Worm (Caenorhabditis elegans) whole organism, mixed stage, embryonic: ENCODE results near the gene swt-2.

ENCODE experiments used
- M03D4.4 ChIP-seq: sonication (generic microtip); optimal IDR thresholded peaks from 2 replicates; lab custom pipeline; 2017; ENCODE audit warnings: mild to moderate bottlenecking, missing genetic modification characterization, missing compliant biosample characterization
- bed-3 ChIP-seq: fragments of 200-800 bp; sonication (Bioruptor generic); optimal IDR thresholded peaks from 3 replicates; lab custom pipeline; 2018; ENCODE audit warnings: mild to moderate bottlenecking, missing genetic modification characterization, moderate library complexity, missing compliant biosample characterization
- ceh-43 ChIP-seq: fragments of 200-800 bp; sonication (Bioruptor generic); optimal IDR thresholded peaks from 2 replicates; lab custom pipeline; 2018; ENCODE audit warnings: mild to moderate bottlenecking, missing genetic modification characterization, moderate library complexity, missing compliant biosample characterization
- ces-1 ChIP-seq: fragments of 150-350 bp; optimal IDR thresholded peaks from 2 replicates; lab custom pipeline; 2014; ENCODE audit warnings: missing biosample characterization, missing genetic modification reagents, missing genetic modification characterization
- cnd-1 ChIP-seq: fragments of 200-800 bp; sonication (Bioruptor generic); optimal IDR thresholded peaks from 2 replicates; lab custom pipeline; 2018; ENCODE audit warnings: mild to moderate bottlenecking, missing genetic modification characterization, missing compliant biosample characterization
- drap-1 ChIP-seq: fragments of 200-800 bp; sonication (Bioruptor generic); optimal IDR thresholded peaks from 3 replicates; lab custom pipeline; 2018; ENCODE audit warnings: mild to moderate bottlenecking, missing genetic modification characterization, missing compliant biosample characterization
- elt-1 ChIP-seq: sonication (generic microtip); optimal IDR thresholded peaks from 2 replicates; lab custom pipeline; 2017; ENCODE audit warnings: missing genetic modification characterization, mild to moderate bottlenecking, missing compliant biosample characterization, antibody characterized with exemption, moderate library complexity, borderline replicate concordance; ENCODE audit not compliant: insufficient read depth
- elt-3 ChIP-seq: fragments of 150-350 bp; optimal IDR thresholded peaks from 2 replicates; lab custom pipeline; 2014; ENCODE audit warnings: missing biosample characterization, missing genetic modification characterization
- ham-2 ChIP-seq: fragments of 200-800 bp; sonication (Bioruptor generic); optimal IDR thresholded peaks from 2 replicates; lab custom pipeline; 2018; ENCODE audit warnings: mild to moderate bottlenecking, missing genetic modification characterization, missing compliant biosample characterization
- hlh-1 ChIP-seq: fragments of 150-350 bp; optimal IDR thresholded peaks from 2 replicates; lab custom pipeline; 2014; ENCODE audit warnings: missing biosample characterization, missing genetic modification reagents, missing genetic modification characterization
- lin-13 ChIP-seq: fragments of 150-350 bp; optimal IDR thresholded peaks from 2 replicates; lab custom pipeline; 2014; ENCODE audit warnings: missing biosample characterization, missing genetic modification characterization
- lin-32 ChIP-seq: fragments of 200-800 bp; sonication (Bioruptor generic); optimal IDR thresholded peaks from 2 replicates; lab custom pipeline; 2018; ENCODE audit warnings: mild to moderate bottlenecking, missing genetic modification characterization, missing compliant biosample characterization
- lsy-2 ChIP-seq: fragments of 150-350 bp; optimal IDR thresholded peaks from 2 replicates; lab custom pipeline; 2014; ENCODE audit warnings: missing biosample characterization, missing genetic modification characterization
- mep-1 ChIP-seq: fragments of 150-350 bp; optimal IDR thresholded peaks from 2 replicates; lab custom pipeline; 2017; ENCODE audit warnings: missing biosample characterization, missing genetic modification reagents, missing genetic modification characterization, inconsistent platforms
- mls-2 ChIP-seq: sonication (generic microtip); optimal IDR thresholded peaks from 2 replicates; lab custom pipeline; 2016; ENCODE audit warnings: mild to moderate bottlenecking, missing genetic modification characterization, moderate library complexity, missing compliant biosample characterization
- nhr-12 ChIP-seq: fragments of 150-350 bp; optimal IDR thresholded peaks from 2 replicates; lab custom pipeline; 2014; ENCODE audit warnings: missing biosample characterization, missing genetic modification characterization
- nhr-2 ChIP-seq: fragments of 150-350 bp; optimal IDR thresholded peaks from 2 replicates; lab custom pipeline; 2014; ENCODE audit warnings: missing biosample characterization, missing genetic modification characterization
- nhr-237 ChIP-seq: fragments of 150-350 bp; optimal IDR thresholded peaks from 2 replicates; lab custom pipeline; 2014; ENCODE audit warnings: missing biosample characterization, missing genetic modification characterization
- nhr-28 ChIP-seq: fragments of 150-350 bp; optimal IDR thresholded peaks from 2 replicates; lab custom pipeline; 2014; ENCODE audit warnings: missing biosample characterization, missing genetic modification characterization
- nhr-76 ChIP-seq: sonication (generic microtip); optimal IDR thresholded peaks from 2 replicates; lab custom pipeline; 2017; ENCODE audit warnings: missing biosample characterization, missing genetic modification characterization
- sem-2 ChIP-seq: fragments of 200-800 bp; sonication (Bioruptor generic); optimal IDR thresholded peaks from 2 replicates; lab custom pipeline; 2018; ENCODE audit warnings: mild to moderate bottlenecking, missing genetic modification characterization, missing compliant biosample characterization
- sptf-1 ChIP-seq: sonication (generic microtip); optimal IDR thresholded peaks from 2 replicates; lab custom pipeline; 2017; ENCODE audit warnings: mild to moderate bottlenecking, missing genetic modification characterization, moderate library complexity, missing compliant biosample characterization
- tbx-8 ChIP-seq: fragments of 200-800 bp; sonication (Bioruptor generic); optimal IDR thresholded peaks from 2 replicates; lab custom pipeline; 2018; ENCODE audit warnings: mild to moderate bottlenecking, missing genetic modification characterization, moderate library complexity, missing compliant biosample characterization
- unc-120 ChIP-seq: sonication (generic microtip); optimal IDR thresholded peaks from 2 replicates; lab custom pipeline; 2017; ENCODE audit warnings: missing genetic modification characterization, missing compliant biosample characterization; ENCODE audit not compliant: poor library complexity, severe bottlenecking
- unc-62 ChIP-seq: fragments of 150-350 bp; optimal IDR thresholded peaks from 2 replicates; lab custom pipeline; 2014; ENCODE audit warnings: missing biosample characterization, missing genetic modification reagents, missing genetic modification characterization
- zip-8 ChIP-seq: fragments of 150-350 bp; optimal IDR thresholded peaks from 2 replicates; lab custom pipeline; 2014; ENCODE audit warnings: missing biosample characterization, missing genetic modification characterization
- ztf-11 ChIP-seq: fragments of 150-350 bp; optimal IDR thresholded peaks from 2 replicates; lab custom pipeline; 2014; ENCODE audit warnings: missing biosample characterization, missing genetic modification characterization

Gene swt-2

DNA sequence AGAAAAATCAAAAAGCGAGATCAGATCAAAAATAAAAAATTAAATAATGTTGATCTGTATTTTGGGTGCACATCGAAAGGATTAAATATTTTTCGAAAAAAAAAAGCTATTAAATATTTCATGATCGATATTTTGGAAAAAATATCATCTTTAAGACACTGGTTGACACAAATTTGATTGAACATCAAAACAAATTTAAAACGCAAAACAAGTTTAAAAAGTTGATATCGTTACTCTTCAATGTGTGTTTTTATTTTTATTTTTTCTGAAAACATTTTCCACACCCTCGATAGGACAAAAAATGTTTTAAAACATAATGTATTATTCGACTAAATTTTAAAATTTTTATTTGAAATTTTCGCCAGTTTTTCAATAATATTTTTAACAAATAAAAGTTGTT lies 8.1 kb downstream of the swt-2 start, which contains the start of gene C54F6.12:
Gene C54F6.12, minus strand, starts transcription at position 101 of the 400 bp plus-strand sequence.
- no peak for TF ChIP-seq cnd-1 (tag; lab: Kevin White, UChicago)
- no peak for TF ChIP-seq nhr-76 (tag; lab: Kevin White, UChicago)
- no peak for TF ChIP-seq ztf-11 (tag; lab: Kevin White, UChicago)
- no peak for TF ChIP-seq tbx-8 (GFP tag; lab: Kevin White, UChicago)
- TF ChIP-seq lin-13, result no peak
- TF ChIP-seq bed-3 (GFP tag; lab: Kevin White, UChicago), result no peak
- no peak for TF ChIP-seq elt-1
- no peak for TF ChIP-seq ham-2
- no peak for TF ChIP-seq drap-1 (GFP tag; lab: Kevin White, UChicago)
- TF ChIP-seq mls-2 (tag; lab: Kevin White, UChicago), result no peak
- TF ChIP-seq unc-120, result no peak
- no peak for TF ChIP-seq ceh-43 (GFP tag; lab: Kevin White, UChicago)
- TF ChIP-seq mep-1 (tag; lab: Kevin White, UChicago), result no peak
- no peak for TF ChIP-seq sem-2 (GFP tag; lab: Kevin White, UChicago)
- TF ChIP-seq elt-3, result no peak
- TF ChIP-seq ces-1 (GFP tag; lab: Kevin White, UChicago), result no peak

DNA sequence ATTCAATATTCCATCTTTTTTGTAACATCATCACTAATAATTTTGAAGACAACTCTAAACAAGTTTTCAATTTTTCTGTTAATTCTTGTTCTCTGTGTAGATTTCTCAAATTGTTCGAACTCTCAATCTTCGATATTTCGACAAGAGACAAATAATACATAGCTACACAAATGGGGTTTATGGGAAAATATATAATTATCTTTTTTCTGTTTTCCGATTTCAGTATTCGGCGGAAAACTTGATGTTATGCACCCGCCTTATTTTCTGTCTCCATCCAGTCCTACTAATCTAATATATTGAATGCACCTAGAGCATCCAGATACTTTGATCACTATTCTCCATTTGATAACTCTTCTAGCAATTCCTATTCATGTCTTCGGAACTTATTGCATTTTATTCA lies 9.1 kb downstream of the swt-2 start, which contains the start of gene srh-268:
Gene srh-268, plus strand, starts transcription at position 301 of the 400 bp plus-strand sequence.
- no peak for TF ChIP-seq cnd-1 (tag; lab: Kevin White, UChicago)
- TF ChIP-seq M03D4.4 (tag; lab: Kevin White, UChicago), result no peak
- no peak for TF ChIP-seq nhr-76 (tag; lab: Kevin White, UChicago)
- no peak for TF ChIP-seq elt-3

DNA sequence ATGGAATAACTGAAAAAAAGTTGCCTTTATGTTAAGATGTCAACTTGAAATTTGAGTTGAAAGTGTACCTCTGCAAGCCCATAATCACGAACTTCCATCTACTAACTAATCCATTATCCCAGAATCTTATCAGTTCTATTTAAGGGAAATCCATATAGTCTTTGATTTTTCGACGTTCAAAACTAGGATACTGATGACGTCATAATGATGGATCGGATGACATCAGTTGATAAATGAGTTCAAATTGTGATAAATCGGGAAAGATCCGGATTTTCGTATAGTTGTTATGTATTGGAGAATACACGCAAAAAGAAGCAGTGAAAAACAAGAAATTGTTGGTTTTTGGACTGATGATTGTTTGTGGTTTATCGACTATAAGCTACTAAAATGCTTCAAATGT lies 13.8 kb downstream of the swt-2 start:
- TF ChIP-seq unc-62 (GFP tag; lab: Kevin White, UChicago) (no peak), hlh-1 (no peak), ham-2 (no peak), mep-1 (tag; lab: Kevin White, UChicago) (no peak), elt-1 (no peak), zip-8 (peak; percentile 92)

DNA sequence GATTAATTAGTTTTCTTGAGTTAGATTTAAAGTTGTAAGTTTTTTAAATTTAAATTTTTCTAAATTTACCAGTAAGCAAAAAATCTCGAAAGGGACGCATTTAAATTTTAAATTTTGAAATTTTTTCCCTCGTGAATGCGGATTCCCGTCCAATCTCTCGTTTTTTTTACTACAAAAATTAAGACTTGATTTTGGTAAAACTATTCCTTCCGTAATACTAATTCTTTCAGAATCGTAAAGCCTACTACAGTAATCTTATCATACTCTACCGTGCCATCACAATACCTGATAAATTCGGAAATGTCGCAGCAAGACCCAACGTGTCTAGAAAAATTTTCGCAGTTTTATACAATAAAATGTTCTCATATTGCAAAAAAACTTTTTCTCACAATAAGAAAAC lies 15.2 kb downstream of the swt-2 start, which contains the start of the genes C54F6.19 and nhx-3:
Gene C54F6.19, plus strand, starts transcription at position 301 of the 400 bp plus-strand sequence.
Gene nhx-3, minus strand, starts transcription at position 337 of the 400 bp plus-strand sequence.
- no peak for TF ChIP-seq unc-62 (GFP tag; lab: Kevin White, UChicago)
- TF ChIP-seq nhr-28, result no peak

DNA sequence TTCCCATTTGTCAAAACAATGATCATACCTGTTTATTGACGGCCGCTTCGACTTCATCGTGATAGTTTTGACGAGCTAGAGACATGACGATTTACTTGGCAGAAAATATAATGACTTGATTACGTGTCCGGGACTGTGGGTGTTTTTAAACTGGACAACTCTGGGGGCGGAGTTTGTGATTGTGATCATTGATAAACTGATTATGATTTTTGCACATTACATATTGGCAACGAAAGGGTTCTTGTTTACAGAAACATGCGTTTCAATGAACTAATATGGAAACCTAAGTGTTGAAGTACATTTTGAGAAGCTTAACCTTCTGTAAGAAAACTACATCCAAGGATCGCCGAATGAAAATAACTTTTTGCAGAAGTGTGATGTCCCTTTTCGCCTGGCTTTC lies 17.5 kb downstream of the swt-2 start, which contains the start of gene ftn-1:
Gene ftn-1, minus strand, starts transcription at position 101 of the 400 bp plus-strand sequence.
- no peak for TF ChIP-seq lin-13
- TF ChIP-seq ces-1 (GFP tag; lab: Kevin White, UChicago), result no peak
- TF ChIP-seq lin-32 (GFP tag; lab: Kevin White, UChicago), result no peak

DNA sequence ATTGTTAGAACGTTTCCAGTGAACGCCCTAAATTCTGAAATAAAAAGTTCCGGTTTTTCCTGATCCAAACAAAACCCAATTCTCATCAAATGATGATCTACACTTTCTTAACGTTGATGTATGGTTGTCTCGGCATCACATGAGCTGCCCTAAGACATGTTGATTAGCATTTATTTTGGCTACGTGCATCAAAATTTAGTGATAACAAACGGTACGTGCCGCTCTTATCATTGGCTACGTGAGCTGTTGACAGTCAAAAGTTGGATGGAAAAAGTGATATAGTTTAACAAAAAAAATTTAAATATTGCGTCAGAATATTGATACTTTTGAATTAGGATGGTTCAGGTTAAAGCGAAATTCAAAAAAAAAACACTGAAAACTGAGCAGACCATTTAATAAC lies 18.1 kb downstream of the swt-2 start:
- TF ChIP-seq M03D4.4 (tag; lab: Kevin White, UChicago), result no peak
- TF ChIP-seq lsy-2 (tag; lab: Kevin White, UChicago), result no peak
- TF ChIP-seq elt-3, result no peak
- TF ChIP-seq nhr-237 (tag; lab: Kevin White, UChicago), result no peak
- no peak for TF ChIP-seq ceh-43 (GFP tag; lab: Kevin White, UChicago)

DNA sequence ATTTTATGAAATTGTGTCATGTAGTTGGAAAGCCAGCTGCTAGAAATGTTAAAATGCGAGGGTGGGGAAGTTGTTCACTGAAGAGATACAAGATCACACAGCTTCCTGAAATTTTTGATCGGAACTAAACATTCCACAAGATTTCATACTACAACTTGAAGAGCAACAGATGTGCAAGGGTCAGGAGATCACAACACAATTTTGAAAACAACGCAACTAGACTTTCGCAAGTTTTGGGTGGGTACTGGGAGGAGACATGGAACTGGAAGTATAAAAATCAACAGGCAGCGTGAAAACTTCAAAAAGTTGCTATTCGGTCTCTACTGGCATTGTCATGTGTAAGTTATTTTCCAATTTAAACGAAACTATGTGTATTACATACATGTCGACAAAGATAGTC lies 21.9 kb downstream of the swt-2 start, which contains the start of gene F19F10.3:
Gene F19F10.3, plus strand, starts transcription at position 301 of the 400 bp plus-strand sequence.
- TF ChIP-seq nhr-76 (tag; lab: Kevin White, UChicago), result no peak
- no peak for TF ChIP-seq M03D4.4 (tag; lab: Kevin White, UChicago)
- no peak for TF ChIP-seq mls-2 (tag; lab: Kevin White, UChicago)
- no peak for TF ChIP-seq elt-1
- no peak for TF ChIP-seq cnd-1 (tag; lab: Kevin White, UChicago)
- no peak for TF ChIP-seq nhr-12

DNA sequence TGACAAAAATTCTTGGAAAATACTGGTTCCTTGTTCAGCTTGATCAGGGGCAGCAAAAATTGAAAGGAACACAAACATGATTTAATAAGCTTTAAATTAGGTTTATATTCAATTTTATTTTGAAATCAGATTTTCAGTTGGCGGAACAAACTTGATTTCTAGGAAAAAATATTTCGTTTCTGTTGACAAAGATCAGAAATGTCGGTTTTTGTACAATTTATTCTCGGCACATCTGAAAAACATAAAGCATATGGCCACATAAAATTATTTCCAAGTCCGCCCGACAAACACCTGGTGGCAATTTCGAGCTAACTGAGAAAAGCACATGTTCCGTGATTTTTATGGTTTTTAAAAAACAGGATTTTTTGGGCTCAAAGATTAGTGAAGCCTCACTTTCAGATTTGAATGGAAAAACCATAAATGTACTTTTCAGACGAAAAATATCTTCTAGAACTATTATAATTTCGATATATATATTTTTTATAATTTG lies 24.0 kb downstream of the swt-2 start, which contains the start of gene ttr-10:
Gene ttr-10, minus strand, starts transcription at position 51 of the 490 bp plus-strand sequence.
- TF ChIP-seq lsy-2 (tag; lab: Kevin White, UChicago) (no peak), sptf-1 (tag; lab: Kevin White, UChicago) (no peak), nhr-2 (no peak), ceh-43 (GFP tag; lab: Kevin White, UChicago) (no peak)
